Worm (Caenorhabditis elegans) whole organism, late embryonic: ENCODE data around the gene clip-1.

Experiments used
- C08G9.2 ChIP-seq: sonication (generic microtip); optimal IDR thresholded peaks from 2 replicates; lab custom pipeline; 2016; ENCODE audit warnings: mild to moderate bottlenecking, missing genetic modification characterization, moderate library complexity, missing compliant biosample characterization
- C38D4.7 ChIP-seq: fragments of 200-800 bp; sonication (Bioruptor generic); optimal IDR thresholded peaks from 2 replicates; lab custom pipeline; 2018; ENCODE audit warnings: mild to moderate bottlenecking, missing genetic modification characterization, moderate library complexity, missing compliant biosample characterization
- T23F11.4 ChIP-seq: fragments of 200-800 bp; sonication (Bioruptor generic); optimal IDR thresholded peaks from 2 replicates; lab custom pipeline; 2018; ENCODE audit warnings: mild to moderate bottlenecking, missing genetic modification characterization, missing compliant biosample characterization
- ahr-1 ChIP-seq: sonication (generic microtip); optimal IDR thresholded peaks from 2 replicates; lab custom pipeline; 2016; ENCODE audit warnings: missing genetic modification characterization, missing compliant biosample characterization
- ama-1 ChIP-seq: fragments of 150-350 bp; optimal IDR thresholded peaks from 2 replicates; lab custom pipeline; 2014
- ceh-18 ChIP-seq: sonication (generic microtip); optimal IDR thresholded peaks from 2 replicates; lab custom pipeline; 2016; ENCODE audit warnings: missing genetic modification characterization, missing compliant biosample characterization
- ceh-19 ChIP-seq: fragments of 200-800 bp; sonication (Bioruptor generic); optimal IDR thresholded peaks from 2 replicates; lab custom pipeline; 2018; ENCODE audit warnings: mild to moderate bottlenecking, missing genetic modification characterization, missing compliant biosample characterization
- ceh-2 ChIP-seq: sonication (generic microtip); optimal IDR thresholded peaks from 2 replicates; lab custom pipeline; 2016; ENCODE audit warnings: missing genotype, missing genetic modification characterization, missing compliant biosample characterization
- ceh-22 ChIP-seq: sonication (generic microtip); optimal IDR thresholded peaks from 2 replicates; lab custom pipeline; 2017; ENCODE audit warnings: missing biosample characterization, missing genetic modification characterization
- ceh-24 ChIP-seq: sonication (generic microtip); optimal IDR thresholded peaks from 2 replicates; lab custom pipeline; 2016; ENCODE audit warnings: mild to moderate bottlenecking, missing genetic modification characterization, missing compliant biosample characterization
- ceh-30 ChIP-seq: fragments of 150-350 bp; optimal IDR thresholded peaks from 2 replicates; lab custom pipeline; 2014; ENCODE audit warnings: missing biosample characterization, missing genetic modification characterization
- ceh-34 ChIP-seq: sonication (generic microtip); optimal IDR thresholded peaks from 2 replicates; lab custom pipeline; 2016; ENCODE audit warnings: mild to moderate bottlenecking, missing genetic modification characterization, missing compliant biosample characterization
- che-1 ChIP-seq: sonication (generic microtip); optimal IDR thresholded peaks from 2 replicates; lab custom pipeline; 2016; ENCODE audit warnings: mild to moderate bottlenecking, missing genetic modification characterization, missing compliant biosample characterization
- dve-1 ChIP-seq: sonication (generic microtip); optimal IDR thresholded peaks from 2 replicates; lab custom pipeline; 2017; ENCODE audit warnings: antibody characterized with exemption, mild to moderate bottlenecking, missing genetic modification characterization, missing compliant biosample characterization
- elt-4 ChIP-seq: sonication (generic microtip); optimal IDR thresholded peaks from 2 replicates; lab custom pipeline; 2016; ENCODE audit warnings: missing genetic modification characterization, missing compliant biosample characterization
- ets-4 ChIP-seq: sonication (generic microtip); optimal IDR thresholded peaks from 2 replicates; lab custom pipeline; 2016; ENCODE audit warnings: missing genetic modification characterization, missing compliant biosample characterization
- eyg-1 ChIP-seq: sonication (generic microtip); optimal IDR thresholded peaks from 2 replicates; lab custom pipeline; 2016; ENCODE audit warnings: missing genotype, missing genetic modification characterization, missing compliant biosample characterization
- fkh-10 ChIP-seq: fragments of 150-350 bp; optimal IDR thresholded peaks from 2 replicates; lab custom pipeline; 2014; ENCODE audit warnings: missing biosample characterization, missing genetic modification reagents, missing genetic modification characterization
- hlh-15 ChIP-seq: sonication (generic microtip); optimal IDR thresholded peaks from 2 replicates; lab custom pipeline; 2016; ENCODE audit warnings: missing genetic modification characterization, missing compliant biosample characterization
- hlh-30 ChIP-seq: sonication (generic microtip); optimal IDR thresholded peaks from 2 replicates; lab custom pipeline; 2017; ENCODE audit warnings: antibody characterized with exemption, missing genetic modification characterization, missing compliant biosample characterization; ENCODE audit not compliant: insufficient read depth
- hlh-6 ChIP-seq: sonication (generic microtip); optimal IDR thresholded peaks from 2 replicates; lab custom pipeline; 2016; ENCODE audit warnings: missing genotype, missing genetic modification characterization, missing compliant biosample characterization
- lim-6 ChIP-seq: sonication (generic microtip); optimal IDR thresholded peaks from 2 replicates; lab custom pipeline; 2016; ENCODE audit warnings: missing genetic modification characterization, missing compliant biosample characterization
- lin-11 ChIP-seq: fragments of 200-800 bp; sonication (Bioruptor generic); optimal IDR thresholded peaks from 2 replicates; lab custom pipeline; 2018; ENCODE audit warnings: mild to moderate bottlenecking, missing genetic modification characterization, missing compliant biosample characterization
- nfya-1 ChIP-seq: sonication (generic microtip); optimal IDR thresholded peaks from 2 replicates; lab custom pipeline; 2017; ENCODE audit warnings: missing genetic modification characterization, mild to moderate bottlenecking, missing compliant biosample characterization, antibody characterized with exemption, moderate library complexity
- pax-1 ChIP-seq: fragments of 150-350 bp; optimal IDR thresholded peaks from 2 replicates; lab custom pipeline; 2014; ENCODE audit warnings: missing biosample characterization, missing genetic modification characterization
- pha-4 ChIP-seq: fragments of 150-350 bp; optimal IDR thresholded peaks from 2 replicates; lab custom pipeline; 2018; ENCODE audit warnings: missing biosample characterization, missing genetic modification reagents, missing genetic modification characterization
- pqm-1 ChIP-seq: sonication (generic microtip); optimal IDR thresholded peaks from 2 replicates; lab custom pipeline; 2016; ENCODE audit warnings: missing genetic modification characterization, missing compliant biosample characterization
- pros-1 ChIP-seq: fragments of 150-350 bp; optimal IDR thresholded peaks from 2 replicates; lab custom pipeline; 2014; ENCODE audit warnings: missing biosample characterization, missing genetic modification reagents, missing genetic modification characterization
- ref-2 ChIP-seq: sonication (generic microtip); optimal IDR thresholded peaks from 2 replicates; lab custom pipeline; 2016; ENCODE audit warnings: missing genetic modification characterization, missing compliant biosample characterization
- sox-2 ChIP-seq: fragments of 200-800 bp; sonication (Bioruptor generic); IDR thresholded peaks from 2 replicates; pipeline ENCODE4 v1.3.6; 2022; ENCODE audit warnings: missing genetic modification reagents, missing genetic modification characterization, missing compliant biosample characterization
- sox-4 ChIP-seq: sonication (generic microtip); optimal IDR thresholded peaks from 2 replicates; lab custom pipeline; 2017; ENCODE audit warnings: mild to moderate bottlenecking, missing genetic modification characterization, inconsistent platforms, missing compliant biosample characterization
- syd-9 ChIP-seq: sonication (generic microtip); optimal IDR thresholded peaks from 2 replicates; lab custom pipeline; 2016; ENCODE audit warnings: mild to moderate bottlenecking, missing genetic modification characterization, moderate library complexity, missing compliant biosample characterization
- tbx-7 ChIP-seq: sonication (generic microtip); optimal IDR thresholded peaks from 2 replicates; lab custom pipeline; 2016; ENCODE audit warnings: missing genotype, missing genetic modification characterization, missing compliant biosample characterization
- ttx-3 ChIP-seq: sonication (generic microtip); optimal IDR thresholded peaks from 2 replicates; lab custom pipeline; 2016; ENCODE audit warnings: missing genetic modification reagents, missing genetic modification characterization, missing compliant biosample characterization
- unc-86 ChIP-seq: sonication (generic microtip); optimal IDR thresholded peaks from 2 replicates; lab custom pipeline; 2016; ENCODE audit warnings: missing genetic modification characterization, missing compliant biosample characterization
- ztf-16 ChIP-seq: sonication (generic microtip); optimal IDR thresholded peaks from 2 replicates; lab custom pipeline; 2017; ENCODE audit warnings: missing genetic modification characterization, missing compliant biosample characterization

clip-1 gene

DNA sequence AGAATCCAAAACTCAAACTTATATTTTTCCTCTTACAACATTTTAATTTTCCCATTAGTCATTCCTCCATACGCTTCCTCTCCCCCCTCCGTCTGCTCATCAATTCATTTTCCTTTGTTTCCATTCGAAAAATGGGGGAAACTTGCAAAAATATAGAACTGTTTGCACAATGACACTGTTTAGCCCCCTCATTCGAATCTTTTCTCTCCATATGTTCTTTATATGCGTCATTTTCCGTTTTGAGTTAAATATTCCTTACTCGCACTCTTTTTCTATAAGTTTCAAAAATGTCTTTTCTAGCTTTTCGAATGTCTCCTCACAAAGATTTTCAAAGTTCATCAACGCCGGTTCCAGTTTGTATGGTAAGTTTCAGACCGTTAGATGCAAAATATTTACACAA, 11.9 kb downstream of the clip-1 start, which contains the start of gene M01A8.1:
M01A8.1 (plus strand) TSS at position 301 of the 400 bp plus-strand sequence.
- TF ChIP-seq ztf-16 (tag; lab: Kevin White, UChicago) (no peak), C38D4.7 (GFP tag; lab: Kevin White, UChicago) (no peak), lin-11 (tag; lab: Kevin White, UChicago) (no peak), ahr-1 (no peak), ceh-24 (no peak), ama-1 (no peak), hlh-6 (no peak)

DNA sequence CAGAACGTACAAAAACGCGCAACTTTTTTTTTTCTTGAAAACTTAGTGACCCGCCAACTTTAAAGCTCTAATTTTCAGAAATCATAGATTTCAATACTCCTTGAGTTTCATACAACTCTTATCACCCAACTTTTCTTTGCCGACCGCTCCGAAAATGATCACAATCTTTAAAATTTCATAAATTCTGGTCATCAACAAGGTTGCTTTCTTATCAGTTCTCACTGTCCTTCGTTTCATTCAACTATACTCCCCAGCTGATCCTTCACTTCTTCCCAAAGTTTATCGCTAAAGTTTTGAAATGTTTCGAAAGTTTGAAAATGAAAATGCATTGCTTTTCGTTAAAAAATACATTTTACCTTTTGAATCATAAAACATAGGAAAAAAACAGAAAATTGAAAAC, 13.1 kb downstream of the clip-1 start:
- TF ChIP-seq eyg-1 (tag; lab: Kevin White, UChicago) (no peak), ttx-3 (tag; lab: Kevin White, UChicago) (no peak), ets-4 (no peak), ceh-18 (tag; lab: Kevin White, UChicago) (no peak), C08G9.2 (no peak), nfya-1 (no peak), ceh-24 (no peak), ztf-16 (tag; lab: Kevin White, UChicago) (no peak)
- TF ChIP-seq, all 69 proteins: peak for 0

DNA sequence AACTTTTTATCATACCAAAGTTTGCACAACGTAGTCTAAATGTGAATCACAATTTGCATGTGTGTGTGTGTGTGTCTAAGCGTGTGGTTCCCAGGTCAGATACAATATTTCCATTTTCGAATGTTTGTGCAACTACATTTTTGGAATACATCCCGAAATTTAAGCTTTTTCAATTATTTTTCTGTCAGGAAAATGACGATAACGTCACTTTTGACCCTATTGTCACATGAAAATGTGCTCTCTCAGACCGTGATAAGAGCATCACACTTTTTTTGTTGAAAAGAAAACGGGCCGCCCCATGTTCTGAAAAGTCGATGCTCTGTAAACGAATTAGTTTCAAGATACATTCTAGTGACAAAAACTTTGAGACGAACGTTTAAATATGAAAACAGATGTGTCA, 13.9 kb downstream of the clip-1 start:
- TF ChIP-seq ztf-16 (tag; lab: Kevin White, UChicago) (no peak), pha-4 (tag; lab: Kevin White, UChicago) (no peak), syd-9 (no peak), ref-2 (tag; lab: Kevin White, UChicago) (no peak), ceh-18 (tag; lab: Kevin White, UChicago) (no peak), hlh-15 (tag; lab: Kevin White, UChicago) (no peak), lim-6 (tag; lab: Kevin White, UChicago) (no peak), unc-86 (tag; lab: Kevin White, UChicago) (no peak), sox-2 (no peak), nfya-1 (no peak), ama-1 (no peak), sox-4 (tag; lab: Kevin White, UChicago) (no peak), pqm-1 (no peak), ceh-34 (tag; lab: Kevin White, UChicago) (no peak)

DNA sequence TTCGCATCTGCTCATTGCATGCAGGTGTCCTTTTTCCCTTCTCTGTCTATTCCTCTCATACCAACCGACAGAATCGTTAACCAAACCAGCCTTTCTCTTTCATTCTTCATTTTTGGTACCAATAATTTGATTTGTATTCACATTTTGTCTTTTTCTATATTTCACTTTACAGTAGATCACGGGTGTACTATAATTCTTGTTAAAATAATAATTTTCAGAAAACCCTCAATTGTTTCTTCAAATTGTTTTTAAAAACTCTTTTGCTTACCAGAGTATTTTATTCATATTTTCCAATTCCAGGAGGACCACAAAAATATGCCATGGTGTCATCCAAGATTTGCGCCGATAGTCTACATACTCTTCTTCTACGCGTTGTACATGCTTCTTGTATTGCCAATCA, 18.1 kb downstream of the clip-1 start, which contains the start of gene T02C1.2:
T02C1.2 (plus strand) TSS at position 301 of the 400 bp plus-strand sequence.
- TF ChIP-seq fkh-10, result no peak
- no peak for TF ChIP-seq che-1
- no peak for TF ChIP-seq ceh-22 (tag; lab: Kevin White, UChicago)
- no peak for TF ChIP-seq nfya-1
- TF ChIP-seq sox-4 (tag; lab: Kevin White, UChicago), result no peak
- no peak for TF ChIP-seq T23F11.4 (GFP tag; lab: Kevin White, UChicago)
- TF ChIP-seq pax-1 (tag; lab: Kevin White, UChicago), result no peak
- TF ChIP-seq ceh-19 (GFP tag; lab: Kevin White, UChicago), result no peak
- TF ChIP-seq syd-9, result no peak
- TF ChIP-seq tbx-7 (tag; lab: Kevin White, UChicago), result no peak
- no peak for TF ChIP-seq elt-4 (tag; lab: Kevin White, UChicago)
- no peak for TF ChIP-seq ttx-3 (tag; lab: Kevin White, UChicago)
- no peak for TF ChIP-seq dve-1 (tag; lab: Kevin White, UChicago)
- TF ChIP-seq ztf-16 (tag; lab: Kevin White, UChicago), result no peak
- no peak for TF ChIP-seq pros-1 (tag; lab: Kevin White, UChicago)
- TF ChIP-seq pqm-1, result no peak
- no peak for TF ChIP-seq ceh-30 (tag; lab: Kevin White, UChicago)

DNA sequence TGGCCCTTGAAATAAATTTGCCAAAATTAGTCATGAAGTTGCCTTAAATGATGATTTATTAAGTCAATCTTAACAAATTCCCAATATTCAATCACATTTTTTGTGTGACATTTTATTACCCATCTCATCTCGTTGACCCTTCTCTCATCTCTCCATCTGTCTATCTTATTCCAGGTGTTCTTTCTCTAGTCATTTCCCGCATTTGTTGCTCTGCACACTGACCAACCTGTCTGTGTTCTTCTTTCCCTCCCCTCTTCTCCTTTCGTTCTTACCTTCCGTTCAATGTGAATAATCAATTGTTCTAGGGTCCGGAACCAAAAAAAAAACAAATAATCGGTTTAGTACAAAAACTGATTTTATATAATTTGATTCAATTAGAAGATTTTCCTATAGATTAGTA, 21.6 kb downstream of the clip-1 start, which contains the start of gene T02C1.1:
T02C1.1 (plus strand) TSS at position 305 of the 400 bp plus-strand sequence.
- TF ChIP-seq ceh-2 (tag; lab: Kevin White, UChicago) (no peak), hlh-30 (tag; lab: Kevin White, UChicago) (no peak), pha-4 (tag; lab: Kevin White, UChicago) (no peak), unc-86 (tag; lab: Kevin White, UChicago) (no peak)
